Worm (Caenorhabditis elegans) whole organism, L2 larva: ENCODE measurements around the gene ugt-48.

Experiments used
- aly-2 ChIP-seq: fragments of 150-350 bp; optimal IDR thresholded peaks from 2 replicates; lab custom pipeline; 2014; ENCODE audit warnings: missing biosample characterization, missing genetic modification characterization
- blmp-1 ChIP-seq: sonication (generic microtip); optimal IDR thresholded peaks from 2 replicates; lab custom pipeline; 2017; ENCODE audit warnings: missing genetic modification characterization, mild to moderate bottlenecking, missing compliant biosample characterization, antibody characterized with exemption, moderate library complexity; ENCODE audit not compliant: insufficient read depth
- nhr-11 ChIP-seq: fragments of 150-350 bp; optimal IDR thresholded peaks from 2 replicates; lab custom pipeline; 2014; ENCODE audit warnings: missing biosample characterization, missing genetic modification characterization
- nhr-129 ChIP-seq: fragments of 150-350 bp; optimal IDR thresholded peaks from 2 replicates; lab custom pipeline; 2014; ENCODE audit warnings: missing biosample characterization, missing genetic modification characterization
- skn-1 ChIP-seq: sonication (generic microtip); optimal IDR thresholded peaks from 2 replicates; lab custom pipeline; 2017; ENCODE audit warnings: missing biosample characterization, missing genetic modification characterization

ce11 chrV:5571691-5572090 lies 23.8 kb upstream of the ugt-48 start:
- no peak for TF ChIP-seq nhr-11 (tag; lab: Kevin White, UChicago)
- TF ChIP-seq skn-1 (tag; lab: Kevin White, UChicago): no peak
- no peak for TF ChIP-seq aly-2 (tag; lab: Kevin White, UChicago)
- TF ChIP-seq nhr-129: no peak
- no peak for TF ChIP-seq blmp-1
